Fruit fly (Drosophila melanogaster) whole organism, embryonic: ENCODE results near the gene GlyRS.
A peak's percentile ranks its signal among the peaks of the same experiment; 100 is the strongest.

Source experiments
- CG1024 ChIP-seq: fragments of 200-800 bp; sonication (Bioruptor generic); IDR thresholded peaks from 2 replicates; pipeline ENCODE4 v1.3.6; 2022; ENCODE audit warnings: missing biosample characterization, missing genetic modification characterization
- CG10267 ChIP-seq: fragments of 200-800 bp; sonication (Bioruptor generic); optimal IDR thresholded peaks from 2 replicates; lab custom pipeline; 2018; ENCODE audit warnings: missing biosample characterization, mild to moderate bottlenecking, missing genetic modification characterization, moderate library complexity
- CG10431 ChIP-seq: fragments of 200-800 bp; sonication (Bioruptor generic); optimal IDR thresholded peaks from 3 replicates; lab custom pipeline; 2018; ENCODE audit warnings: missing biosample characterization, mild to moderate bottlenecking, missing genetic modification characterization
- CG11723 ChIP-seq: fragments of 200-800 bp; sonication (Bioruptor generic); optimal IDR thresholded peaks from 2 replicates; lab custom pipeline; 2017; ENCODE audit warnings: missing biosample characterization, mild to moderate bottlenecking, missing genetic modification characterization
- CG14014 ChIP-seq: fragments of 200-800 bp; sonication (Bioruptor generic); IDR thresholded peaks from 2 replicates; pipeline ENCODE4 v1.3.6; 2022; ENCODE audit warnings: missing biosample characterization, missing genetic modification characterization
- CG16779 ChIP-seq: fragments of 200-800 bp; sonication (Bioruptor generic); IDR thresholded peaks from 2 replicates; pipeline ENCODE4 v1.3.6; 2022; ENCODE audit warnings: missing biosample characterization, missing genetic modification characterization
- CG16815 ChIP-seq: fragments of 200-800 bp; sonication (Bioruptor generic); optimal IDR thresholded peaks from 3 replicates; lab custom pipeline; 2017; ENCODE audit warnings: missing biosample characterization, mild to moderate bottlenecking, missing genetic modification characterization
- CG17385 ChIP-seq: fragments of 200-800 bp; sonication (Bioruptor generic); optimal IDR thresholded peaks from 3 replicates; lab custom pipeline; 2018; ENCODE audit warnings: missing biosample characterization, mild to moderate bottlenecking, missing genetic modification characterization
- CG18599 ChIP-seq: fragments of 200-800 bp; sonication (Bioruptor generic); optimal IDR thresholded peaks from 3 replicates; lab custom pipeline; 2017; ENCODE audit warnings: missing biosample characterization, missing genetic modification characterization, mild to moderate bottlenecking, moderate library complexity, missing genetic modification reagents
- CG2199 ChIP-seq: fragments of 200-800 bp; sonication (Bioruptor generic); IDR thresholded peaks from 3 replicates; pipeline ENCODE4 v1.3.6; 2022; ENCODE audit warnings: missing biosample characterization, missing genetic modification characterization
- CG2875 ChIP-seq: fragments of 200-800 bp; sonication (Bioruptor generic); optimal IDR thresholded peaks from 2 replicates; lab custom pipeline; 2017; ENCODE audit warnings: missing biosample characterization, mild to moderate bottlenecking, missing genetic modification characterization, missing genetic modification reagents
- CG3163 ChIP-seq: fragments of 200-800 bp; sonication (Bioruptor generic); optimal IDR thresholded peaks from 3 replicates; lab custom pipeline; 2016; ENCODE audit warnings: missing biosample characterization, missing genetic modification characterization
- CG4360 ChIP-seq: fragments of 200-800 bp; sonication (Bioruptor generic); IDR thresholded peaks from 2 replicates; pipeline ENCODE4 v1.3.6; 2022; ENCODE audit warnings: missing biosample characterization, missing genetic modification characterization
- CG6683 ChIP-seq: fragments of 200-800 bp; sonication (Bioruptor generic); optimal IDR thresholded peaks from 2 replicates; lab custom pipeline; 2017; ENCODE audit warnings: missing biosample characterization, mild to moderate bottlenecking, missing genetic modification characterization, missing genetic modification reagents
- CG6791 ChIP-seq: fragments of 200-800 bp; sonication (Bioruptor generic); IDR thresholded peaks from 3 replicates; pipeline ENCODE4 v1.3.6; 2022; ENCODE audit warnings: missing biosample characterization, missing genetic modification characterization; ENCODE audit not compliant: partially characterized antibody
- CG6813 ChIP-seq: fragments of 200-800 bp; sonication (Bioruptor generic); optimal IDR thresholded peaks from 2 replicates; lab custom pipeline; 2017; ENCODE audit warnings: missing biosample characterization, missing genetic modification characterization, mild to moderate bottlenecking, moderate library complexity, missing genetic modification reagents
- CG8290 ChIP-seq, 3 experiments: fragments of 200-800 bp; sonication (Bioruptor generic); optimal IDR thresholded peaks; 2 replicates each; lab custom pipeline; 2016 to 2019; ENCODE audit warnings: missing biosample characterization in 3 of 3, missing genetic modification characterization in 3 of 3, mild to moderate bottlenecking in 2 of 3, moderate library complexity in 1 of 3
- CG8765 ChIP-seq: fragments of 200-800 bp; sonication (Bioruptor generic); IDR thresholded peaks from 2 replicates; pipeline ENCODE4 v1.3.6; 2022; ENCODE audit warnings: missing biosample characterization, missing genetic modification characterization
- CHES-1-like ChIP-seq: fragments of 200-800 bp; sonication (Bioruptor generic); optimal IDR thresholded peaks from 2 replicates; lab custom pipeline; 2016; ENCODE audit warnings: missing biosample characterization, missing genetic modification characterization
- H15 ChIP-seq: fragments of 200-800 bp; sonication (Bioruptor generic); IDR thresholded peaks from 3 replicates; pipeline ENCODE4 v1.3.6; 2022; ENCODE audit warnings: missing biosample characterization, missing genetic modification characterization
- Hand ChIP-seq: fragments of 200-800 bp; sonication (Bioruptor generic); optimal IDR thresholded peaks from 2 replicates; lab custom pipeline; 2017; ENCODE audit warnings: mild to moderate bottlenecking, missing biosample characterization, missing genetic modification reagents, missing genetic modification characterization
- Hey ChIP-seq: fragments of 200-800 bp; sonication (Bioruptor generic); optimal IDR thresholded peaks from 3 replicates; lab custom pipeline; 2018; ENCODE audit warnings: missing biosample characterization, mild to moderate bottlenecking, missing genetic modification characterization
- Hsf ChIP-seq: fragments of 200-800 bp; sonication (Bioruptor generic); optimal IDR thresholded peaks from 3 replicates; lab custom pipeline; 2016; ENCODE audit warnings: missing biosample characterization, missing genetic modification characterization
- Kr ChIP-seq: fragments of 200-800 bp; sonication (Bioruptor generic); optimal IDR thresholded peaks from 2 replicates; lab custom pipeline; 2017; ENCODE audit warnings: missing biosample characterization, mild to moderate bottlenecking, missing genetic modification characterization
- MBD-R2 ChIP-seq: fragments of 200-800 bp; sonication (Bioruptor generic); IDR thresholded peaks from 2 replicates; pipeline ENCODE4 v1.3.6; 2022; ENCODE audit warnings: missing biosample characterization, missing genetic modification characterization
- Meics ChIP-seq: fragments of 200-800 bp; sonication (Bioruptor generic); optimal IDR thresholded peaks from 2 replicates; lab custom pipeline; 2017; ENCODE audit warnings: missing biosample characterization, mild to moderate bottlenecking, missing genetic modification characterization
- Mes4 ChIP-seq: fragments of 200-800 bp; sonication (Bioruptor generic); optimal IDR thresholded peaks from 2 replicates; lab custom pipeline; 2016; ENCODE audit warnings: missing biosample characterization, missing genetic modification characterization
- Pdp1 ChIP-seq, 2 experiments: fragments of 200-800 bp; sonication (Bioruptor generic); optimal IDR thresholded peaks; 3 replicates each; lab custom pipeline; 2016; ENCODE audit warnings: missing biosample characterization in 2 of 2, missing genetic modification characterization in 2 of 2, mild to moderate bottlenecking in 1 of 2, moderate library complexity in 1 of 2
- Ptx1 ChIP-seq: fragments of 200-800 bp; sonication (Bioruptor generic); IDR thresholded peaks from 2 replicates; pipeline ENCODE4 v1.3.6; 2022; ENCODE audit warnings: missing biosample characterization, missing genetic modification characterization
- Sin3A ChIP-seq: fragments of >200 bp; optimal IDR thresholded peaks from 2 replicates; lab custom pipeline; 2018
- ac ChIP-seq: fragments of 200-800 bp; sonication (Bioruptor generic); optimal IDR thresholded peaks from 3 replicates; lab custom pipeline; 2017; ENCODE audit warnings: missing biosample characterization, mild to moderate bottlenecking, missing genetic modification characterization
- bsh ChIP-seq, 2 experiments: fragments of 200-800 bp; sonication (Bioruptor generic); optimal IDR thresholded peaks; 2 replicates each; lab custom pipeline; 2017 to 2018; ENCODE audit warnings: mild to moderate bottlenecking in 2 of 2, missing biosample characterization in 2 of 2, missing genetic modification characterization in 2 of 2, moderate library complexity in 1 of 2
- crp ChIP-seq, 2 experiments: fragments of 200-800 bp; sonication (Bioruptor generic); optimal IDR thresholded peaks; 2 replicates in 1 of 2; 3 replicates in 1 of 2; lab custom pipeline; 2017; ENCODE audit warnings: missing biosample characterization in 2 of 2, missing genetic modification characterization in 2 of 2, mild to moderate bottlenecking in 1 of 2, moderate library complexity in 1 of 2
- dm ChIP-seq: fragments of 200-800 bp; sonication (Bioruptor generic); optimal IDR thresholded peaks from 3 replicates; lab custom pipeline; 2016; ENCODE audit warnings: missing biosample characterization, missing genetic modification characterization
- dmrt11E ChIP-seq: fragments of 200-800 bp; sonication (Bioruptor generic); optimal IDR thresholded peaks from 3 replicates; lab custom pipeline; 2018; ENCODE audit warnings: missing biosample characterization, mild to moderate bottlenecking, missing genetic modification characterization, moderate library complexity
- exex ChIP-seq: fragments of 200-800 bp; sonication (Bioruptor generic); optimal IDR thresholded peaks from 4 replicates; lab custom pipeline; 2018; ENCODE audit warnings: missing biosample characterization, mild to moderate bottlenecking, missing genetic modification characterization, moderate library complexity
- gcm2 ChIP-seq: fragments of 200-800 bp; sonication (Bioruptor generic); optimal IDR thresholded peaks from 2 replicates; lab custom pipeline; 2016; ENCODE audit warnings: missing biosample characterization, missing genetic modification characterization
- mam ChIP-seq: fragments of 200-800 bp; sonication (Bioruptor generic); optimal IDR thresholded peaks from 3 replicates; lab custom pipeline; 2016; ENCODE audit warnings: missing biosample characterization, missing genetic modification characterization
- org-1 ChIP-seq: fragments of 200-800 bp; sonication (Bioruptor generic); optimal IDR thresholded peaks from 2 replicates; lab custom pipeline; 2017; ENCODE audit warnings: missing biosample characterization, missing genetic modification characterization
- pho ChIP-seq: fragments of 200-800 bp; sonication (Bioruptor generic); optimal IDR thresholded peaks from 2 replicates; lab custom pipeline; 2016; ENCODE audit warnings: missing biosample characterization, missing genetic modification characterization
- ranshi ChIP-seq: fragments of 200-800 bp; sonication (Bioruptor generic); IDR thresholded peaks from 2 replicates; pipeline ENCODE4 v1.3.6; 2022; ENCODE audit warnings: missing biosample characterization, missing genetic modification characterization
- ro ChIP-seq: fragments of 200-800 bp; sonication (Bioruptor generic); IDR thresholded peaks from 2 replicates; pipeline ENCODE4 v1.3.6; 2022; ENCODE audit warnings: missing biosample characterization, missing genetic modification characterization
- sens ChIP-seq: fragments of 200-800 bp; sonication (Bioruptor generic); peaks from one replicate; lab custom pipeline; 2016; ENCODE audit warnings: missing biosample characterization, missing genetic modification characterization
- slbo ChIP-seq: fragments of 200-800 bp; sonication (Bioruptor generic); IDR thresholded peaks from 2 replicates; pipeline ENCODE4 v1.3.6; 2022; ENCODE audit warnings: missing biosample characterization, missing genetic modification characterization
- sob ChIP-seq: fragments of 200-800 bp; sonication (Bioruptor generic); IDR thresholded peaks from 2 replicates; pipeline ENCODE4 v1.3.6; 2022; ENCODE audit warnings: missing biosample characterization, missing genetic modification characterization
- vvl ChIP-seq: fragments of 200-800 bp; sonication (Bioruptor generic); IDR thresholded peaks from 2 replicates; pipeline ENCODE4 v1.3.6; 2022; ENCODE audit warnings: missing biosample characterization, missing genetic modification characterization
- wek ChIP-seq: fragments of 200-800 bp; sonication (Bioruptor generic); optimal IDR thresholded peaks from 3 replicates; lab custom pipeline; 2018; ENCODE audit warnings: missing biosample characterization, mild to moderate bottlenecking, missing genetic modification characterization, moderate library complexity
- zen2 ChIP-seq: fragments of 200-800 bp; sonication (Bioruptor generic); IDR thresholded peaks from 3 replicates; pipeline ENCODE4 v1.3.6; 2022; ENCODE audit warnings: missing biosample characterization, missing genetic modification characterization; ENCODE audit not compliant: partially characterized antibody

Gene GlyRS

DNA sequence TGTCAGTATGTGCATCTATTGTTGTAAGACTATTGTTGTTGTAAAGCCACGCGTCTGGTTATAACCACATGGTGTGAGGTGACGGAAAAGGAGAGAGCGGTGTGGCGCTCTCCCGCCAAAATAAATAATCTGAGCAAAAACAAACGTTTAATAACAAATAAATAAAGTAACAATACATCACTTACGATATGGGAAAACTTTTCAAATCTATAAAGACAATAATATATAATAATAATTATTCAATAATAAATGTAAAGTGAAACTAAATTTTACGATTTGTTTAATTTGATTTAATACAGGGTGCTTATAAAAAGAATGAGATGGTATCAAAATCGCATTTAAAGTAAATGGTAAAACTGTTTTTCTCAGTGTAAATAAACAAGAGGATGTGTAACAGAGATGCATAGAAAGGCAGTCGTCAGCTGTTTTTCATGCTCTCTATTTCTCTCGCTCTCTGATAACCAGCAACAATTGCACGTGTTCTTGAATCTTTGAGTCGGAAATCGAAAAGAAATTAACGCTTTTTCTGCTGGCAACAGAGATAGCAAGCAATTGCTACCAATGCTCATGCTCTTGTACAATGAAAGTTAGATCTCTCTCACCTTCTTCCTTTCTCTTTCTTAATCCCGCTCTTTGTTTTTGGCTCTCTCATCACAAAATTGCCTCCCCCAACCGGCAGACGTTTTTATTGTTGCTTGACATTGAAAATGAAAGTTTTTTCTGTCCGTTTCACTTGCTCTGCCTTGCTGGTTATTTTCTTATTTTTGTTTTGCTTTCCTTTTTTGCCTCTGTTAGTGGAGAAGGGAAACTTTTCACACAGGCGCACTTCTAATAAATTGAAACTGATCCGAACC is 3.9 kb downstream of the GlyRS start (continued):
- TF ChIP-seq vvl (GFP tag; lab: Robert Waterston, UW) (peak; percentile 97), org-1 (peak; percentile 83), CG16815 (GFP tag; lab: Kevin White, UChicago) (peak; percentile 47), Hey (tag; lab: Kevin White, UChicago) (peak; percentile 7), CG4360 (peak; percentile 83), Sin3A (lab: Kevin White, UChicago) (no peak), gcm2 (GFP tag; lab: Kevin White, UChicago) (no peak), slbo (GFP tag; lab: Robert Waterston, UW) (peak; percentile 71), sob (peak; percentile 47; the same call in 1 of the 2 replicates), Meics (GFP tag; lab: Kevin White, UChicago) (peak; percentile 92), CG14014 (peak; percentile 70; the same call in 1 of the 2 replicates), CG2875 (GFP tag; lab: Kevin White, UChicago) (peak; percentile 87), CG18599 (GFP tag; lab: Kevin White, UChicago) (peak; percentile 92), dmrt11E (peak; percentile 84), Mes4 (no peak), CG10431 (GFP tag; lab: Kevin White, UChicago) (peak; percentile 58), CG8290 (GFP tag; optimal IDR thresholded peaks at IDR 0.05; lab: Kevin White, UChicago) (peak; percentile 34), CG8290 (tag; optimal IDR thresholded peaks at IDR 0.05; lab: Kevin White, UChicago) (no peak), ro (GFP tag; lab: Robert Waterston, UW) (peak; percentile 62), Hsf (GFP tag; lab: Kevin White, UChicago) (peak; percentile 45), CG16779 (GFP tag; lab: Robert Waterston, UW) (no peak), exex (tag; lab: Kevin White, UChicago) (peak; percentile 78), bsh (GFP tag; optimal IDR thresholded peaks at IDR 0.05; lab: Kevin White, UChicago) (peak; percentile 53 to 89), CG17385 (GFP tag; lab: Kevin White, UChicago) (peak; percentile 82), MBD-R2 (GFP tag; lab: Robert Waterston, UW) (no peak), CG1024 (peak; percentile 85), sens (GFP tag; lab: Kevin White, UChicago) (peak; percentile 92), CHES-1-like (no peak), CG11723 (GFP tag; lab: Kevin White, UChicago) (peak; percentile 63), CG10267 (peak; percentile 94), Hand (peak; percentile 77), Pdp1 (GFP tag; optimal IDR thresholded peaks at IDR 0.05; lab: Kevin White, UChicago) (no peak), Ptx1 (GFP tag; lab: Robert Waterston, UW) (peak; percentile 92), CG6683 (GFP tag; lab: Kevin White, UChicago) (peak; percentile 91), CG8765 (GFP tag; lab: Robert Waterston, UW) (no peak), CG6791 (no peak), zen2 (GFP tag; lab: Robert Waterston, UW) (no peak), dm (GFP tag; lab: Kevin White, UChicago) (no peak), crp (GFP tag; optimal IDR thresholded peaks at IDR 0.05; lab: Kevin White, UChicago) (peak in 1 of 2 experiments; percentile 76), H15 (peak; percentile 66; the same call in 2 of the 3 replicates), CG3163 (peak; percentile 28), CG6813 (GFP tag; lab: Kevin White, UChicago) (peak; percentile 94), ranshi (GFP tag; lab: Robert Waterston, UW) (peak; percentile 89; the same call in 1 of the 2 replicates), Kr (GFP tag; lab: Kevin White, UChicago) (no peak), ac (GFP tag; lab: Kevin White, UChicago) (peak; percentile 70), pho (GFP tag; lab: Kevin White, UChicago) (no peak), mam (no peak), CG2199 (GFP tag; lab: Robert Waterston, UW) (0 out of 3 replicates have a peak, but pooled peaks have one; percentile 35), wek (GFP tag; lab: Kevin White, UChicago) (no peak)
